Fruit fly (Drosophila melanogaster): ENCODE data around the gene wkd.

The wkd gene

DNA sequence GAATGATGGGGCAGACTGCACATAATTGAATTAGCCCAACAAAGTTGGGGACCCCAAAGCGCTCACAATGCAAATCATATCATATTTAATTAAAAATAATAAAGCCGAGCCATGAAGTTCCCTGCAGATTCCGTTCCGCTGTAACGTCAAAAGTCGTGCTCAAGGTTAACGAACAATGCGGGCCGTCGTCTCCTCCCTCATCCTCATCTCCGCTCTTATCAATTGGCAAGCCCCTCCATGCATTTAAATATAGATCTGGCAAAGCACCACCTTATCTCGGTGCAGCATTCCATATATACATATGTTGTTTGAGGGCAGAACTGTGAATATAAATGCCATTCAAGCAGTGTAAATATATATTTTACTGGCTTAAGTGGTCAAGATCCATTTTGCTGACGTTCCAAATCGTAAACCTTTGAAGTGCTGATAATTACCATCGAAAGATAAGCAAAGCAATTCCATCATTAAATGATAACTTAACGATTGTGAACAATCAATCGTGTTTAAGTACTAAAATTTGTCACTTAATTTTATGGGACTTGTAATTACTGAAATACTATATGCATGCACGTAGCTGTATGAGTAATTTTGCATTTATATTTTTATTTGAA is 16.5 kb upstream of the wkd start:
- TF ChIP-seq CG14441 (GFP tag; IDR thresholded peaks at IDR 0.05), result no peak
- TF ChIP-seq onecut (GFP tag; IDR thresholded peaks at IDR 0.05), result no peak
- TF ChIP-seq CG34376 (GFP tag; optimal IDR thresholded peaks at IDR 0.05), result peak; percentile 1
- no peak for TF ChIP-seq luna (GFP tag; optimal IDR thresholded peaks at IDR 0.05)
- no peak for TF ChIP-seq scrt (GFP tag; optimal IDR thresholded peaks at IDR 0.05)
- no peak for TF ChIP-seq wek (GFP tag; optimal IDR thresholded peaks at IDR 0.05)
- no peak for TF ChIP-seq Kr (GFP tag; optimal IDR thresholded peaks at IDR 0.05)
- no peak for TF ChIP-seq Sox102F (GFP tag; optimal IDR thresholded peaks at IDR 0.05)
- TF ChIP-seq cwo (GFP tag; optimal IDR thresholded peaks at IDR 0.05), result no peak
- TF ChIP-seq eve (GFP tag; optimal IDR thresholded peaks at IDR 0.05), result peak in 1 of 2 experiments; percentile 40
- TF ChIP-seq CG8359 (GFP tag; optimal IDR thresholded peaks at IDR 0.05; ENCODE audit: borderline replicate concordance), result no peak
- no peak for TF ChIP-seq Dip3 (GFP tag; optimal IDR thresholded peaks at IDR 0.05)
- no peak for TF ChIP-seq CG15514 (GFP tag; optimal IDR thresholded peaks at IDR 0.05)
- TF ChIP-seq exex (tag; optimal IDR thresholded peaks at IDR 0.05), result peak; percentile 95
- TF ChIP-seq CG18476 (GFP tag; optimal IDR thresholded peaks at IDR 0.05), result no peak
- no peak for TF ChIP-seq CG3281 (GFP tag; optimal IDR thresholded peaks at IDR 0.05)
- TF ChIP-seq Chrac-16 (GFP tag; optimal IDR thresholded peaks at IDR 0.05), result no peak
- no peak for TF ChIP-seq lmd (GFP tag; IDR thresholded peaks at IDR 0.05)
- TF ChIP-seq CG2116 (GFP tag; optimal IDR thresholded peaks at IDR 0.05), result no peak
- peak; percentile 35 for TF ChIP-seq mirr (GFP tag; optimal IDR thresholded peaks at IDR 0.05)
- TF ChIP-seq Hmr (GFP tag; optimal IDR thresholded peaks at IDR 0.05), result no peak
- TF ChIP-seq HHEX (GFP tag; optimal IDR thresholded peaks at IDR 0.05), result no peak
- peak; percentile 0 for TF ChIP-seq lbe (GFP tag; optimal IDR thresholded peaks at IDR 0.05)
- TF ChIP-seq CG33557 (GFP tag; optimal IDR thresholded peaks at IDR 0.05), result no peak
- TF ChIP-seq CG6765 (GFP tag; optimal IDR thresholded peaks at IDR 0.05), result no peak
- TF ChIP-seq CG8290 (GFP tag; optimal IDR thresholded peaks at IDR 0.05), result no peak
- no peak for TF ChIP-seq CG8290 (tag; optimal IDR thresholded peaks at IDR 0.05)
- no peak for TF ChIP-seq cad (GFP tag; optimal IDR thresholded peaks at IDR 0.05)
- no peak for TF ChIP-seq gsb-n (tag; optimal IDR thresholded peaks at IDR 0.05)
- no peak for TF ChIP-seq tin (GFP tag; optimal IDR thresholded peaks at IDR 0.05)
- no peak for TF ChIP-seq insv (GFP tag; optimal IDR thresholded peaks at IDR 0.05)
- TF ChIP-seq CG7357 (GFP tag; IDR thresholded peaks at IDR 0.05), result no peak
- TF ChIP-seq zfh1 (GFP tag; IDR thresholded peaks at IDR 0.05), result no peak
- no peak for TF ChIP-seq dmrt11E (tag; optimal IDR thresholded peaks at IDR 0.05)
- TF ChIP-seq ab (GFP tag; optimal IDR thresholded peaks at IDR 0.05), result no peak
- TF ChIP-seq CG18599 (GFP tag; optimal IDR thresholded peaks at IDR 0.05), result no peak
- TF ChIP-seq corto (GFP tag; optimal IDR thresholded peaks at IDR 0.05), result peak; percentile 51
- TF ChIP-seq Side (GFP tag; optimal IDR thresholded peaks at IDR 0.05), result no peak
- TF ChIP-seq CG2202 (tag; optimal IDR thresholded peaks at IDR 0.05), result no peak
- no peak for TF ChIP-seq cas (GFP tag; IDR thresholded peaks at IDR 0.05)
- TF ChIP-seq gcm (GFP tag; optimal IDR thresholded peaks at IDR 0.05), result peak; percentile 66
- no peak for TF ChIP-seq dmrt99B (tag; optimal IDR thresholded peaks at IDR 0.05)
- peak; percentile 23 for TF ChIP-seq Med (GFP tag)
- no peak for TF ChIP-seq NfI (GFP tag; optimal IDR thresholded peaks at IDR 0.05)
- TF ChIP-seq prd (optimal IDR thresholded peaks at IDR 0.05), result no peak
- TF ChIP-seq prd (GFP tag; IDR thresholded peaks at IDR 0.05), result no peak
- TF ChIP-seq CG2678 (tag; optimal IDR thresholded peaks at IDR 0.05), result peak; percentile 4
- TF ChIP-seq CG11085 (GFP tag; IDR thresholded peaks at IDR 0.05), result no peak
- TF ChIP-seq grn (GFP tag; optimal IDR thresholded peaks at IDR 0.05), result peak; percentile 26
- no peak for TF ChIP-seq CG11696 (GFP tag; IDR thresholded peaks at IDR 0.05)
- no peak for TF ChIP-seq CG11456 (GFP tag; IDR thresholded peaks at IDR 0.05)

All from whole organism, embryonic.